Worm (Caenorhabditis elegans) whole organism, L4 larva: ENCODE data around the gene mig-21.
A peak's percentile ranks its signal among the peaks of the same experiment; 100 is the strongest.

Experiments used
- F10B5.3 ChIP-seq: sonication (generic microtip); optimal IDR thresholded peaks from 2 replicates; lab custom pipeline; 2016; ENCODE audit warnings: mild to moderate bottlenecking, missing genetic modification characterization, missing compliant biosample characterization
- R02D3.7 ChIP-seq: fragments of 150-350 bp; sonication (generic microtip); optimal IDR thresholded peaks from 3 replicates; lab custom pipeline; 2014; ENCODE audit warnings: missing biosample characterization, missing genetic modification characterization
- T20F7.1 ChIP-seq: fragments of 200-800 bp; sonication (Bioruptor generic); optimal IDR thresholded peaks from 2 replicates; lab custom pipeline; 2018; ENCODE audit warnings: mild to moderate bottlenecking, missing genetic modification characterization, missing compliant biosample characterization
- T26A8.4 ChIP-seq: fragments of 200-800 bp; sonication (Bioruptor generic); IDR thresholded peaks from 2 replicates; pipeline ENCODE4 v1.3.6; 2022; ENCODE audit warnings: missing genetic modification characterization, missing compliant biosample characterization
- aha-1 ChIP-seq: fragments of 150-350 bp; peaks from one replicate; lab custom pipeline; 2014; ENCODE audit warnings: missing biosample characterization, missing genetic modification characterization
- ceh-82 ChIP-seq: sonication (generic microtip); optimal IDR thresholded peaks from 2 replicates; lab custom pipeline; 2017; ENCODE audit warnings: missing biosample characterization, missing genetic modification characterization
- daf-12 ChIP-seq: fragments of 150-350 bp; optimal IDR thresholded peaks from 2 replicates; lab custom pipeline; 2014; ENCODE audit warnings: missing biosample characterization, missing genetic modification reagents, missing genetic modification characterization
- daf-16 ChIP-seq, 3 experiments: sonication (generic microtip); optimal IDR thresholded peaks; 2 replicates each; lab custom pipeline; 2016 to 2017; ENCODE audit warnings: missing genetic modification characterization in 3 of 3, missing genetic modification reagents in 3 of 3, mild to moderate bottlenecking in 2 of 3, missing compliant biosample characterization in 2 of 3, missing biosample characterization in 1 of 3, moderate library complexity in 1 of 3
- dmd-6 ChIP-seq: fragments of 200-800 bp; sonication (Bioruptor generic); IDR thresholded peaks from 2 replicates; pipeline ENCODE4 v1.3.6; 2022; ENCODE audit warnings: missing genetic modification reagents, missing genetic modification characterization, missing compliant biosample characterization
- dpl-1 ChIP-seq: fragments of 150-350 bp; optimal IDR thresholded peaks from 2 replicates; lab custom pipeline; 2014; ENCODE audit warnings: missing biosample characterization, missing genetic modification reagents, missing genetic modification characterization
- dve-1 ChIP-seq: sonication (generic microtip); optimal IDR thresholded peaks from 2 replicates; lab custom pipeline; 2017; ENCODE audit warnings: antibody characterized with exemption, mild to moderate bottlenecking, missing genetic modification characterization, missing compliant biosample characterization; ENCODE audit not compliant: insufficient read depth
- hlh-11 ChIP-seq: fragments of 200-800 bp; sonication (Bioruptor generic); optimal IDR thresholded peaks from 2 replicates; lab custom pipeline; 2018; ENCODE audit warnings: mild to moderate bottlenecking, missing genetic modification characterization, missing compliant biosample characterization
- hlh-30 ChIP-seq: sonication (generic microtip); optimal IDR thresholded peaks from 2 replicates; lab custom pipeline; 2017; ENCODE audit warnings: antibody characterized with exemption, mild to moderate bottlenecking, missing genetic modification characterization, missing compliant biosample characterization; ENCODE audit not compliant: insufficient read depth
- hmg-1.1 ChIP-seq: fragments of 200-800 bp; sonication (Bioruptor generic); IDR thresholded peaks from 2 replicates; pipeline ENCODE4 v1.3.6; 2022; ENCODE audit warnings: missing genetic modification reagents, missing genetic modification characterization, missing compliant biosample characterization
- jun-1 ChIP-seq: fragments of 150-350 bp; optimal IDR thresholded peaks from 2 replicates; lab custom pipeline; 2014; ENCODE audit warnings: missing biosample characterization, missing genetic modification reagents, missing genetic modification characterization
- lin-13 ChIP-seq: fragments of 150-350 bp; optimal IDR thresholded peaks from 2 replicates; lab custom pipeline; 2014; ENCODE audit warnings: missing biosample characterization, missing genetic modification reagents, missing genetic modification characterization
- lin-29 ChIP-seq: fragments of 200-800 bp; sonication (Bioruptor generic); IDR thresholded peaks from 2 replicates; pipeline ENCODE4 v1.3.6; 2022; ENCODE audit warnings: missing genetic modification reagents, missing genetic modification characterization, missing compliant biosample characterization
- lin-38 ChIP-seq: fragments of 200-800 bp; sonication (Bioruptor generic); IDR thresholded peaks from 2 replicates; pipeline ENCODE4 v1.3.6; 2022; ENCODE audit warnings: missing genetic modification reagents, missing genetic modification characterization, missing compliant biosample characterization
- lsy-2 ChIP-seq, 2 experiments: fragments of 150-350 bp in 1 of 2; sonication (generic microtip) in 1 of 2; optimal IDR thresholded peaks; 2 replicates each; lab custom pipeline; 2014 to 2017; ENCODE audit warnings: missing biosample characterization in 2 of 2, missing genetic modification characterization in 2 of 2
- madf-9 ChIP-seq: fragments of 200-800 bp; sonication (Bioruptor generic); conservative IDR thresholded peaks from 2 replicates; pipeline ENCODE4 v1.3.6; 2022; ENCODE audit warnings: missing genetic modification reagents, missing genetic modification characterization, missing compliant biosample characterization
- mdt-29 ChIP-seq: fragments of 200-800 bp; sonication (Bioruptor generic); IDR thresholded peaks from 2 replicates; pipeline ENCODE4 v1.3.6; 2022; ENCODE audit warnings: missing genetic modification reagents, missing genetic modification characterization, missing compliant biosample characterization
- mep-1 ChIP-seq: fragments of 150-350 bp; sonication (generic microtip); optimal IDR thresholded peaks from 3 replicates; lab custom pipeline; 2014; ENCODE audit warnings: missing biosample characterization, missing genetic modification characterization
- mes-2 ChIP-seq: sonication (generic microtip); optimal IDR thresholded peaks from 2 replicates; lab custom pipeline; 2016; ENCODE audit warnings: missing genotype, mild to moderate bottlenecking, missing genetic modification characterization, missing compliant biosample characterization; ENCODE audit not compliant: poor library complexity, severe bottlenecking
- nhr-28 ChIP-seq: fragments of 150-350 bp; optimal IDR thresholded peaks from 2 replicates; lab custom pipeline; 2014; ENCODE audit warnings: missing biosample characterization, missing genetic modification characterization
- nhr-6 ChIP-seq: fragments of 150-350 bp; optimal IDR thresholded peaks from 2 replicates; lab custom pipeline; 2014; ENCODE audit warnings: missing biosample characterization, missing genetic modification characterization
- pha-4 ChIP-seq, 2 experiments: fragments of 150-350 bp in 1 of 2; fragments of 200-800 bp in 1 of 2; sonication (Bioruptor generic) in 1 of 2; IDR thresholded peaks in 1 of 2; optimal IDR thresholded peaks in 1 of 2; 2 replicates each; pipeline versions ENCODE4 v1.3.6 to Lab custom; 2014 to 2022; ENCODE audit warnings: missing genetic modification characterization in 2 of 2, missing genetic modification reagents in 2 of 2, missing biosample characterization in 1 of 2, missing compliant biosample characterization in 1 of 2
- php-3 ChIP-seq: fragments of 200-800 bp; sonication (Bioruptor generic); IDR thresholded peaks from 2 replicates; pipeline ENCODE4 v1.3.6; 2022; ENCODE audit warnings: missing genetic modification reagents, missing genetic modification characterization, missing compliant biosample characterization
- saeg-2 ChIP-seq: fragments of 200-800 bp; sonication (Bioruptor generic); IDR thresholded peaks from 2 replicates; pipeline ENCODE4 v1.3.6; 2022; ENCODE audit warnings: missing genetic modification reagents, missing genetic modification characterization, missing compliant biosample characterization
- sdz-12 ChIP-seq: fragments of 200-800 bp; sonication (Bioruptor generic); optimal IDR thresholded peaks from 2 replicates; lab custom pipeline; 2018; ENCODE audit warnings: mild to moderate bottlenecking, missing genetic modification characterization, missing compliant biosample characterization
- tag-97 ChIP-seq: fragments of 200-800 bp; sonication (Bioruptor generic); IDR thresholded peaks from 2 replicates; pipeline ENCODE4 v1.3.6; 2022; ENCODE audit warnings: missing genetic modification characterization, missing compliant biosample characterization
- unc-130 ChIP-seq: sonication (generic microtip); optimal IDR thresholded peaks from 2 replicates; lab custom pipeline; 2016; ENCODE audit warnings: missing genetic modification reagents, missing genetic modification characterization, missing compliant biosample characterization
- unc-39 ChIP-seq: sonication (generic microtip); optimal IDR thresholded peaks from 2 replicates; lab custom pipeline; 2017; ENCODE audit warnings: missing biosample characterization, missing genetic modification characterization
- unc-62 ChIP-seq, 3 experiments: fragments of 150-350 bp in 1 of 3; sonication (generic microtip); optimal IDR thresholded peaks in 2 of 3; peaks in 1 of 3; 1 replicate in 1 of 3; 2 replicates in 2 of 3; lab custom pipeline; 2014 to 2017; ENCODE audit warnings: missing biosample characterization in 3 of 3, missing genetic modification characterization in 3 of 3, missing genetic modification reagents in 3 of 3, missing genotype in 1 of 3
- zfp-3 ChIP-seq: fragments of 200-800 bp; sonication (Bioruptor generic); conservative IDR thresholded peaks from 2 replicates; pipeline ENCODE4 v1.3.6; 2022; ENCODE audit warnings: missing genetic modification reagents, missing genetic modification characterization, missing compliant biosample characterization
- zip-2 ChIP-seq: fragments of 150-350 bp; optimal IDR thresholded peaks from 2 replicates; lab custom pipeline; 2014; ENCODE audit warnings: missing biosample characterization, missing genetic modification characterization

Gene mig-21

DNA sequence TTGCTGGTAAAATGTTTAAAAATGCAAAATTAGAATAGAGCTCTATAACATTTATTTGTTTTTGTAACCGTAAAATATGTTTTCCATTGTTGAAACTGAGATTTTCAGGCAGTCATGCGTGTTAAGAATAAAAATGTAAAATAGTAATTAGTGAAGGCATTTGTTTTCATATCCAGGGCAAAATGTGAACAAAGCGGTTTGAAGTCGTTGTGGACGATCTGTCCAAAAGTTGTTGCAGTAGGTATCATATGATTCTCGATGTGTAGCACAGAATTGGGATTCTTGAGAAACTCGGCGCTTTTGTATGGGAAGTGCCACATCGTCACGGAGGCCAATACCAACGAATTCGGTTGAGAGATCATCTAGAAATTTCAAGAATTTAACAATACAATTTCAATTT is 4.1 kb upstream of the mig-21 start:
- TF ChIP-seq unc-39 (tag; lab: Kevin White, UChicago) (no peak), lin-29 (GFP tag; lab: Robert Waterston, UW) (no peak), zip-2 (tag; lab: Kevin White, UChicago) (no peak), ceh-82 (tag; lab: Kevin White, UChicago) (no peak), lin-38 (GFP tag; lab: Robert Waterston, UW) (peak; percentile 33), T26A8.4 (0 out of 2 replicates have a peak, but pooled peaks have one; percentile 16), sdz-12 (GFP tag; lab: Kevin White, UChicago) (no peak), zfp-3 (no peak), nhr-28 (tag; lab: Kevin White, UChicago) (no peak)

DNA sequence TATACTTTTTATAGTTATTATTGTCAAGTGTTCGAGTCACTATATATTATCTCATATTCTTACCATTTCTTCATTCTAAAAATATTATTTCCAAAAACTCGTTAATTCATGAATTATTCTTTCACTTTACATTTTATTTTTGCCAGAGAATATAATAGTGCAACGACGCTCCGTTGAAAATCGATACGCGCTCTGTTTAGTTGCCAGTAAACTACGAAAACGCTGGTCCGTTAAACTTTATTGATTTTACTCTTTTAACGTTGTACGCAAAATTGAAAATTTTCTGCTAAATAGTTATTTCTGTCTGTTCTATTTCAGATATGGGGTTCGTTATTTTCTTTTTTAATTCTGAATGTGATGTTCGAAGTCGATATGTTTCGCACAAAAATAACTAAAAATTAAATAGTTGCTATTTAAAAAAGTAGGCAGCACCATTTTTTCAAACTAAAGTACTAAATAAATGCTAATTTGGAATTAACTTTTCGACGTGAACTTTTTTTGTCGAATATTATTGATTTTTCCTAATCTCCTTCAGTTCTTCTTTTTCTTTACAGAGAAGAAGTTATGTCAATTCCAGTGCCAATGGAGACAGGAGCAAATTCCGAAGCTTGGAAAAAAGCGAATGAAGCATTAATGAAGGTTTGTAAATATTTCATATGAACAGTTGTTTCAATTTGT is 1.2 kb upstream of the mig-21 start, which contains the start of gene hpo-10:
Gene hpo-10 (plus strand): TSS at position 199 of the 678 bp plus-strand sequence.
- TF ChIP-seq lin-13 (GFP tag; lab: Kevin White, UChicago): no peak
- peak; percentile 43 for TF ChIP-seq nhr-6 (tag; lab: Kevin White, UChicago)
- TF ChIP-seq madf-9: no peak
- TF ChIP-seq dpl-1 (GFP tag; lab: Kevin White, UChicago): peak; percentile 12
- TF ChIP-seq daf-12 (tag; lab: Kevin White, UChicago): no peak
- TF ChIP-seq unc-39 (tag; lab: Kevin White, UChicago): no peak
- TF ChIP-seq ceh-82 (tag; lab: Kevin White, UChicago): no peak
- peak; percentile 48 for TF ChIP-seq dve-1 (tag; lab: Kevin White, UChicago)
- no peak for TF ChIP-seq F10B5.3
- no peak for TF ChIP-seq jun-1 (tag; lab: Kevin White, UChicago)
- TF ChIP-seq mes-2 (tag; lab: Kevin White, UChicago): peak; percentile 55
- peak; percentile 22 for TF ChIP-seq hlh-30
- TF ChIP-seq lsy-2 (tag; optimal IDR thresholded peaks at IDR 0.05; lab: Kevin White, UChicago): peak in 1 of 2 experiments; percentile 65
- no peak for TF ChIP-seq daf-16 (GFP tag; optimal IDR thresholded peaks at IDR 0.05; lab: Kevin White, UChicago)
- TF ChIP-seq daf-16 (tag; optimal IDR thresholded peaks at IDR 0.05; lab: Kevin White, UChicago): peak; percentile 31
- TF ChIP-seq mep-1 (tag; lab: Kevin White, UChicago): peak; percentile 32
- TF ChIP-seq unc-130 (GFP tag; lab: Kevin White, UChicago): no peak
- no peak for TF ChIP-seq pha-4 (GFP tag; IDR thresholded peaks at IDR 0.05; lab: Robert Waterston, UW)
- TF ChIP-seq pha-4 (tag; optimal IDR thresholded peaks at IDR 0.05; lab: Kevin White, UChicago): no peak
- peak; percentile 37; the same call in 1 of the 2 replicates for TF ChIP-seq lin-38 (GFP tag; lab: Robert Waterston, UW)
- TF ChIP-seq aha-1 (tag; lab: Kevin White, UChicago): peak; percentile 96
- peak; percentile 89 for TF ChIP-seq T20F7.1 (GFP tag; lab: Kevin White, UChicago)
- TF ChIP-seq, all 104 proteins: peak for 11

DNA sequence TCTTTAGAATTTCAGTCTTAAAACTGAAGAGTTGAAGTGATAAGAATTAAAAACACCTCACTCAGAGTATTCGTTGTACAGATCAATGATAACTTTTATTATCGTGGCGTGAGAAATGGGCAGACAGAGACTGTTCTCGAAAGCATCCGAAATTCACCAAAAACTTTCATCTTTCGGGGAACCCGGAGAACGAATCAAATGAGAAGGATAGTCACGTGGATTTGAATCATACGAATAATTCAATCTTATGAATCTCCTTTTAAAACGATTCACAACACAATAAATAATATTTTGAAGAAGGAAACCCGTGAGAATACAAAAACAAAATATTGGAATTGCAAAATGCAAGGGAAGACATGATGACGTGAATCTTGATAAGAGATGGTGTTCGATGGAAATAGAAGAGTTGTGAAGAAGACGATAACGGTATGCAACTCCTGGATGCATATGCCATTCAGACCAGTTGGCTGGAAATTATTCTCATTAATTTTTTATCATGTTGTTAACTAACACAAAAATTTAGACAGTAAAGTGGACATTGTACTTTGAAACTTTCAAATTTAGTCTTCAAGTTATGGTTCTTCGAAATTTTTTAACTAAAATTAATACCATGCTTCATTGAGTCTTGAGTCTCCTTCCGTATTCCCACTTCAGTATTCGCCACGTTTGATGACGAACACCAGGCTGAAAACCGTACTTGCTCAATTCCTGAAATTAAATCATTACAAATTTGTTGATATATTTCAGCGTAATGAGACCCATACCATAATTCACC is 1.1 kb downstream of the mig-21 start:
- TF ChIP-seq php-3 (0 out of 2 replicates have a peak, but pooled peaks have one; percentile 18), aha-1 (tag; lab: Kevin White, UChicago) (peak; percentile 78), hlh-30 (peak; percentile 83), nhr-28 (tag; lab: Kevin White, UChicago) (peak; percentile 57), tag-97 (no peak), dve-1 (tag; lab: Kevin White, UChicago) (peak; percentile 80), mdt-29 (GFP tag; lab: Robert Waterston, UW) (peak; percentile 96), R02D3.7 (no peak), unc-62 (GFP tag; optimal IDR thresholded peaks at IDR 0.05 in 1 of 2; lab: Kevin White, UChicago) (peak in 1 of 2 experiments; percentile 72), unc-62 (tag; optimal IDR thresholded peaks at IDR 0.05; lab: Kevin White, UChicago) (no peak), hmg-1.1 (GFP tag; lab: Robert Waterston, UW) (0 out of 2 replicates have a peak, but pooled peaks have one; percentile 12), lin-13 (GFP tag; lab: Kevin White, UChicago) (no peak), saeg-2 (GFP tag; lab: Robert Waterston, UW) (no peak), daf-16 (GFP tag; optimal IDR thresholded peaks at IDR 0.05; lab: Kevin White, UChicago) (no peak), daf-16 (tag; optimal IDR thresholded peaks at IDR 0.05; lab: Kevin White, UChicago) (peak; percentile 61), dmd-6 (GFP tag; lab: Robert Waterston, UW) (peak; percentile 57), hlh-11 (tag; lab: Kevin White, UChicago) (peak; percentile 65), mep-1 (tag; lab: Kevin White, UChicago) (peak; percentile 34)
